Worm (Caenorhabditis elegans) whole organism, L4/young adult: ENCODE measurements around the gene fbxa-147.

Source experiments
- W03F9.2 ChIP-seq: fragments of 150-350 bp; optimal IDR thresholded peaks from 2 replicates; lab custom pipeline; 2014; ENCODE audit warnings: missing biosample characterization, missing genetic modification characterization
- dao-5 ChIP-seq: sonication (generic microtip); optimal IDR thresholded peaks from 2 replicates; lab custom pipeline; 2016; ENCODE audit warnings: missing genotype, missing genetic modification characterization, moderate library complexity, missing compliant biosample characterization
- him-1 ChIP-seq: sonication (generic microtip); optimal IDR thresholded peaks from 2 replicates; lab custom pipeline; 2016; ENCODE audit warnings: missing genotype, missing genetic modification reagents, missing genetic modification characterization, missing compliant biosample characterization

ce11 chrV:14762563-14762962, 46.3 kb downstream of the fbxa-147 start:
- TF ChIP-seq dao-5 (tag; lab: Kevin White, UChicago) (no peak), him-1 (tag; lab: Kevin White, UChicago) (no peak), W03F9.2 (tag; lab: Kevin White, UChicago) (no peak)
